Worm (Caenorhabditis elegans): ENCODE measurements around the gene nhr-163.

The nhr-163 gene

DNA sequence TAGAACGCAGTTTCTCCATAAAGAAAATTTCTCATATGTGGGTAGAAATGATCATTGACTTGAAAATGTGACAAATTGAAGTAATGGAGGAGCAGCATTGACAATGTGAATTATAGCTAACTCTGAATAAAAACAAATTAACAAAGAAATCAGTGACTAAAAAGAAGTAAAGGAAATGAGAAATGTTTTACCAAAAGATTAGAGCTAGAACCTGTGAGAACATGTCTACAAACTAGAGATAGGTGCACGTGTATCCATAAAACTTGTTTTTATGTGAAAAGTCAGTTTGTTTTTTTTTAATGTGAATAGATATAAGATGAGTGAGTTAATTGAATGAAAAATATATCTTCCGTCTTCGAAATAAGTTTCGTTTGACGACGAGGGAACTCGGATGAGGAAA, 6.8 kb downstream of the nhr-163 start, which contains the start of gene sre-12:
TSS of gene sre-12 (minus strand) at position 101 of the 400 bp plus-strand sequence.
- no peak for TF ChIP-seq lin-13 (GFP tag; optimal IDR thresholded peaks at IDR 0.05)
- no peak for TF ChIP-seq lin-14 (GFP tag; optimal IDR thresholded peaks at IDR 0.05)
- TF ChIP-seq mep-1 (tag; optimal IDR thresholded peaks at IDR 0.05) = no peak

DNA sequence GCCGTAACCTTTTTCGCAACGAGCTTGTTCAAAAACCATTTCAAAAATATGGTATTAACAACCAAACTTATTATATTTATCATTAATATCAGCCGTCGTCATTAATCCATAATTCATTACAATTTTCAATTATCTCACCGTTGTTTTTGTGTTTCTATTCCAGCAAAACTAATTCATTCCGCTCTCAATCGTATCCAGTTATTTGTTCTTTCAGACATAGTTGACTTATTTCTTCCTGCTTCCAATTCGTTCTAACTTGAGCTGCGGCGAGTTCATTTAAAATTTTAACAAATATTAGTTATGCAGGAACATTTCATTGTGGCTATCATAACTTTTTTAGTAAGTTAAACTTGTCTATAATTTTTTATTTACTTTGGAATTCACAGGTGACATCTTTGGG, 9.8 kb downstream of the nhr-163 start, which contains the start of gene srx-16:
TSS of gene srx-16 (plus strand) at position 301 of the 400 bp plus-strand sequence.
- no peak for TF ChIP-seq egl-27 (tag; optimal IDR thresholded peaks at IDR 0.05)
- no peak for TF ChIP-seq elt-2 (tag; optimal IDR thresholded peaks at IDR 0.05)
- TF ChIP-seq lin-15B (tag; optimal IDR thresholded peaks at IDR 0.05) = no peak
- TF ChIP-seq ces-1 (GFP tag; optimal IDR thresholded peaks at IDR 0.05) = no peak
- TF ChIP-seq efl-3 (GFP tag; optimal IDR thresholded peaks at IDR 0.05) = no peak
- no peak for TF ChIP-seq pag-3 (tag; optimal IDR thresholded peaks at IDR 0.05; ENCODE audit: borderline replicate concordance, insufficient read depth)
- TF ChIP-seq C04F5.9 (tag; optimal IDR thresholded peaks at IDR 0.05) = no peak
- TF ChIP-seq hpl-2 (GFP tag; optimal IDR thresholded peaks at IDR 0.05) = no peak
- no peak for TF ChIP-seq nhr-28 (tag; optimal IDR thresholded peaks at IDR 0.05)
- no peak for TF ChIP-seq nhr-76 (tag; optimal IDR thresholded peaks at IDR 0.05)
- TF ChIP-seq vab-15 (tag; optimal IDR thresholded peaks at IDR 0.05) = no peak
- no peak for TF ChIP-seq snpc-4 (tag; optimal IDR thresholded peaks at IDR 0.05)

DNA sequence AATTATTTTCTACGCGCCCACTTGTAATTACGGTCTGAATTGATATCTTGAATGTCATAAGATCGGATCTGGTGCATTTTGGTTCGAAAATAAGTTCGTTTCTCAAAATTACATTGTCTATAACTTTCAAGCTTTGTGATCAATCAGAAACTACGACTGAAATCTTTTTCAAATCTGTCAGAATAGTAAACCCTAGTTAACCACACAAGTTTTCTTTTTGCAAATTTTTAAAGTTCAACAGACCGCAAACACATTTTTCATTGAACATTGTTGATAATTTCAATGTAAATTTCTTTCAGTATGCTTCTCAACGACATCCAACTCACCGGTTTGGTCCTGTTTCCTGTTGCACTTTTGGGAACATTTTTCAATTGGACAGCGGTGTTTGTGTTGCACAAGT, 14.3 kb downstream of the nhr-163 start, which contains the start of gene srx-59:
TSS of gene srx-59 (plus strand) at position 301 of the 400 bp plus-strand sequence.
- no peak for TF ChIP-seq ceh-88 (GFP tag; IDR thresholded peaks at IDR 0.05)
- TF ChIP-seq ceh-82 (tag; optimal IDR thresholded peaks at IDR 0.05) = no peak
- TF ChIP-seq isw-1 (GFP tag; IDR thresholded peaks at IDR 0.05) = no peak
- no peak for TF ChIP-seq ets-5 (GFP tag; IDR thresholded peaks at IDR 0.05)
- TF ChIP-seq nhr-28 (tag; optimal IDR thresholded peaks at IDR 0.05) = no peak

DNA sequence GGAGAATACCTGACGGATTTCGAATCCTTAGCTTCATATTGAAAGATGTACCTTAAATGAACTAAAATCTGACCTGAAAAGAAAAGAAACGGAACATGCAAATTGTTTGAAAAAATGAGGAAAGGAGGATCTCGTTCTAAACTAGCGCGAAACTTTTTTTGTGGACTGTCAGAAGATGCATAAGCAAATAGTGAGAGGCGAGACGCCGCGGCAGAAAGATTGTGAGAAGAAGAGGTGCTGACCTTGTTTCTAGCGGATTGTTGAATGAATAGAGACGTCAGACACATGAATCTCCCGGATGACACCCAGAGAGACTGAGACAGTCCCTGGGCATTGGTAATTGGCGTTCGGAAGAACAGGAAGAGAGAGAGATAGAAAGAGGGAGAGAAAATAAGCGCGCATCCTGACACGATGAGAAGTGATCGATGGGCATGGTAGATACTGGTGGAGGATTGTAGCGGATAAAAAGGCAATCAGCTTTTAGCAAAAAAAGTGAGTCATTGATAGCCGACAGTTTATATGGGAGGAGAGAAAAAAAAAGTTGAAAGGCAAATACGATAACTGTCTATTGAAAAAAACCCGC, 15.8 kb downstream of the nhr-163 start, which contains the start of gene ptr-15:
TSS of gene ptr-15 (minus strand) at position 51 of the 583 bp plus-strand sequence.
- TF ChIP-seq ztf-11 (tag; optimal IDR thresholded peaks at IDR 0.05) (no peak), blmp-1 (tag; optimal IDR thresholded peaks at IDR 0.05) (peak; percentile 74), efl-1 (optimal IDR thresholded peaks at IDR 0.05) (no peak), efl-1 (GFP tag; optimal IDR thresholded peaks at IDR 0.05 in 1 of 2) (peak in 1 of 2 experiments; percentile 60), hlh-17 (GFP tag; optimal IDR thresholded peaks at IDR 0.05; ENCODE audit: borderline replicate concordance) (no peak), ceh-88 (GFP tag; IDR thresholded peaks at IDR 0.05) (no peak)

DNA sequence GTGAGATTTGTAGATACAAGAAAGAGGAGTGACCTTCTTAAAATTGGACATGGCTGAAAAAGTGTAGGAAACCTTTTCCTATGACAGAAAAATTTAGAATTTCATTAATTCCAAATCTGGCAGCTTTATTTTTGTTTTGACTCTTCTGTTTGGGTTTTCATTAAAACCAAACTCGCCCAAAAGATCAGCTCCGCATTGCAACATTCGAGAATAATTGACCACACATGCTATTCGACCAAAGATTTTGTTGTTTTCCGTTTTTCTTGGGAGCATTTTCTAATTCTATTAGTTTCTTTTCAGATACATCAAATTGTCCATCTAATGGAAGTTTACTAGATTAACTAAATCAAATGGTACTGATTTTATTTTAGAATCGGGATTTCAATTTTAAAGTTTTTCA, 29.6 kb downstream of the nhr-163 start, which contains the start of gene mec-1:
TSS of gene mec-1 (plus strand) at position 301 of the 400 bp plus-strand sequence.
- TF ChIP-seq dsc-1 (tag; optimal IDR thresholded peaks at IDR 0.05) (peak; percentile 10), nhr-11 (tag; optimal IDR thresholded peaks at IDR 0.05) (no peak)

DNA sequence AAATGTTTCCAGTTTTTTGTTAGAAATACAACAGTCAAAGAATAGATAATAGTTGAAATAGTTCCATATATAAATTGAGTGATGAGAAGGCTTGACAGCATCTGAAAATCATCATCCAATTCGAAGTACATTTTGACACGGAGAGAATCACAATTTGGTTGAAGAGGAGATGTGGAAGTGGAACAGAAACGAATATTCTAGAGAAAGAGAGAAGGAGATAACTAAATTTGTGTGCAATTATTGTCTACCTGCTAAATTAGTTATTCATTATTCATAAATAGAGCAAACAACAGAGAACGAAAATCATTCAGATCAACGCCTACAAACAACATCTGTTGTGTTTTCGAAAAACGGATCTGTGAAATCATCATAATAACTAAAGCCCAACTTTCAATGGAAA, 32.0 kb downstream of the nhr-163 start, which contains the start of gene srg-31:
TSS of gene srg-31 (minus strand) at position 101 of the 400 bp plus-strand sequence.
- TF ChIP-seq ets-5 (GFP tag; IDR thresholded peaks at IDR 0.05) (no peak), aly-2 (tag; optimal IDR thresholded peaks at IDR 0.05) (no peak), nhr-237 (tag; optimal IDR thresholded peaks at IDR 0.05) (no peak), pqm-1 (tag; optimal IDR thresholded peaks at IDR 0.05) (no peak), nhr-71 (tag; optimal IDR thresholded peaks at IDR 0.05) (no peak), sox-4 (tag; optimal IDR thresholded peaks at IDR 0.05) (no peak), unc-62 (GFP tag; optimal IDR thresholded peaks at IDR 0.05) (no peak), ztf-4 (tag; optimal IDR thresholded peaks at IDR 0.05) (no peak), zag-1 (tag; optimal IDR thresholded peaks at IDR 0.05) (no peak), jun-1 (tag; optimal IDR thresholded peaks at IDR 0.05) (no peak), nhr-47 (tag; optimal IDR thresholded peaks at IDR 0.05) (no peak), ama-1 (optimal IDR thresholded peaks at IDR 0.05) (no peak), alr-1 (tag; optimal IDR thresholded peaks at IDR 0.05; ENCODE audit: borderline replicate concordance) (no peak), lin-13 (GFP tag; optimal IDR thresholded peaks at IDR 0.05) (no peak), lin-15B (tag; optimal IDR thresholded peaks at IDR 0.05) (no peak), snu-23 (GFP tag; optimal IDR thresholded peaks at IDR 0.05) (no peak), nhr-20 (tag; optimal IDR thresholded peaks at IDR 0.05) (no peak), lin-14 (GFP tag; optimal IDR thresholded peaks at IDR 0.05) (no peak)

Data from whole organism, L1 larva.